Fruit fly (Drosophila melanogaster) whole organism, embryonic: ENCODE results near the gene CG31817.
A peak's percentile ranks its signal among the peaks of the same experiment; 100 is the strongest.

Source experiments
- ATbp ChIP-seq: fragments of 200-800 bp; sonication (Bioruptor generic); optimal IDR thresholded peaks from 2 replicates; lab custom pipeline; 2017; ENCODE audit warnings: missing biosample characterization, mild to moderate bottlenecking, missing genetic modification characterization, missing genetic modification reagents
- CG10147 ChIP-seq: fragments of 200-800 bp; sonication (Bioruptor generic); optimal IDR thresholded peaks from 2 replicates; lab custom pipeline; 2019; ENCODE audit warnings: missing biosample characterization, mild to moderate bottlenecking, missing genetic modification characterization, moderate library complexity
- CG12071 ChIP-seq: fragments of 200-800 bp; sonication (Bioruptor generic); optimal IDR thresholded peaks from 3 replicates; lab custom pipeline; 2018; ENCODE audit warnings: missing biosample characterization, mild to moderate bottlenecking, missing genetic modification characterization
- CG1233 ChIP-seq: fragments of 200-800 bp; sonication (Bioruptor generic); optimal IDR thresholded peaks from 4 replicates; lab custom pipeline; 2018; ENCODE audit warnings: missing biosample characterization, mild to moderate bottlenecking, missing genetic modification characterization
- CG12744 ChIP-seq: fragments of 200-800 bp; sonication (Bioruptor generic); optimal IDR thresholded peaks from 2 replicates; lab custom pipeline; 2016; ENCODE audit warnings: missing biosample characterization, missing genetic modification characterization
- CG13123 ChIP-seq: fragments of 200-800 bp; sonication (Bioruptor generic); optimal IDR thresholded peaks from 2 replicates; lab custom pipeline; 2016; ENCODE audit warnings: missing biosample characterization, missing genetic modification characterization
- CG13624 ChIP-seq: fragments of 200-800 bp; sonication (Bioruptor generic); optimal IDR thresholded peaks from 2 replicates; lab custom pipeline; 2016; ENCODE audit warnings: missing biosample characterization, missing genetic modification characterization
- CG15011 ChIP-seq: fragments of 200-800 bp; sonication (Bioruptor generic); optimal IDR thresholded peaks from 3 replicates; lab custom pipeline; 2018; ENCODE audit warnings: missing biosample characterization, mild to moderate bottlenecking, missing genetic modification characterization
- CG16813 ChIP-seq: fragments of 200-800 bp; sonication (Bioruptor generic); IDR thresholded peaks from 3 replicates; pipeline ENCODE4 v1.3.6; 2022; ENCODE audit warnings: missing biosample characterization, missing genetic modification characterization; ENCODE audit not compliant: partially characterized antibody
- CG18011 ChIP-seq: fragments of 200-800 bp; sonication (Bioruptor generic); optimal IDR thresholded peaks from 2 replicates; lab custom pipeline; 2017; ENCODE audit warnings: missing biosample characterization, missing genetic modification characterization, mild to moderate bottlenecking, moderate library complexity, missing genotype
- CG1832 ChIP-seq: fragments of 200-800 bp; sonication (Bioruptor generic); optimal IDR thresholded peaks from 2 replicates; lab custom pipeline; 2017; ENCODE audit warnings: missing biosample characterization, mild to moderate bottlenecking, missing genetic modification characterization, inconsistent platforms
- CG18599 ChIP-seq: fragments of 200-800 bp; sonication (Bioruptor generic); optimal IDR thresholded peaks from 3 replicates; lab custom pipeline; 2017; ENCODE audit warnings: missing biosample characterization, missing genetic modification characterization, mild to moderate bottlenecking, moderate library complexity, missing genetic modification reagents
- CG2875 ChIP-seq: fragments of 200-800 bp; sonication (Bioruptor generic); optimal IDR thresholded peaks from 2 replicates; lab custom pipeline; 2017; ENCODE audit warnings: missing biosample characterization, mild to moderate bottlenecking, missing genetic modification characterization, missing genetic modification reagents
- CG32767 ChIP-seq: fragments of 200-800 bp; sonication (Bioruptor generic); IDR thresholded peaks from 2 replicates; pipeline ENCODE4 v1.3.6; 2022; ENCODE audit warnings: missing biosample characterization, missing genetic modification characterization
- CG7963 ChIP-seq: fragments of 200-800 bp; sonication (Bioruptor generic); IDR thresholded peaks from 3 replicates; pipeline ENCODE4 v1.3.6; 2022; ENCODE audit warnings: missing biosample characterization, missing genetic modification characterization; ENCODE audit not compliant: partially characterized antibody
- CG8478 ChIP-seq: fragments of >200 bp; optimal IDR thresholded peaks from 2 replicates; lab custom pipeline; 2018
- CG9437 ChIP-seq: fragments of 200-800 bp; sonication (Bioruptor generic); optimal IDR thresholded peaks from 2 replicates; lab custom pipeline; 2018; ENCODE audit warnings: missing biosample characterization, mild to moderate bottlenecking, missing genetic modification characterization
- CG9609 ChIP-seq: fragments of 200-800 bp; sonication (Bioruptor generic); optimal IDR thresholded peaks from 3 replicates; lab custom pipeline; 2016; ENCODE audit warnings: missing biosample characterization, missing genetic modification characterization
- CG9876 ChIP-seq: fragments of 200-800 bp; sonication (Bioruptor generic); optimal IDR thresholded peaks from 2 replicates; lab custom pipeline; 2016; ENCODE audit warnings: missing biosample characterization, missing genetic modification characterization
- CTCF ChIP-seq: fragments of 200-800 bp; sonication (Bioruptor generic); optimal IDR thresholded peaks from 2 replicates; lab custom pipeline; 2017; ENCODE audit warnings: missing biosample characterization, mild to moderate bottlenecking, missing genetic modification characterization, moderate library complexity
- Doc3 ChIP-seq: fragments of 200-800 bp; sonication (Bioruptor generic); IDR thresholded peaks from 3 replicates; pipeline ENCODE4 v1.3.6; 2022; ENCODE audit warnings: missing biosample characterization, missing genetic modification characterization; ENCODE audit not compliant: partially characterized antibody
- ERR ChIP-seq: fragments of 200-800 bp; sonication (Bioruptor generic); optimal IDR thresholded peaks from 2 replicates; lab custom pipeline; 2016; ENCODE audit warnings: missing biosample characterization, missing genetic modification characterization
- H2.0 ChIP-seq: fragments of 200-800 bp; sonication (Bioruptor generic); IDR thresholded peaks from 2 replicates; pipeline ENCODE4 v1.3.6; 2022; ENCODE audit warnings: missing biosample characterization, missing genetic modification characterization
- Mrtf ChIP-seq: fragments of 200-800 bp; sonication (Bioruptor generic); IDR thresholded peaks from 3 replicates; pipeline ENCODE4 v1.3.6; 2022; ENCODE audit warnings: missing biosample characterization, missing genetic modification characterization
- Opbp ChIP-seq: fragments of 200-800 bp; sonication (Bioruptor generic); IDR thresholded peaks from 3 replicates; pipeline ENCODE4 v1.3.6; 2022; ENCODE audit warnings: missing biosample characterization, missing genetic modification characterization; ENCODE audit not compliant: partially characterized antibody
- Optix ChIP-seq: fragments of 200-800 bp; sonication (Bioruptor generic); IDR thresholded peaks from 3 replicates; pipeline ENCODE4 v1.3.6; 2022; ENCODE audit warnings: missing biosample characterization, missing genetic modification characterization
- PHDP ChIP-seq: fragments of 200-800 bp; sonication (Bioruptor generic); optimal IDR thresholded peaks from 3 replicates; lab custom pipeline; 2018; ENCODE audit warnings: missing biosample characterization, mild to moderate bottlenecking, missing genetic modification characterization, moderate library complexity
- Pdp1 ChIP-seq, 2 experiments: fragments of 200-800 bp; sonication (Bioruptor generic); optimal IDR thresholded peaks; 3 replicates each; lab custom pipeline; 2016; ENCODE audit warnings: missing biosample characterization in 2 of 2, missing genetic modification characterization in 2 of 2, mild to moderate bottlenecking in 1 of 2, moderate library complexity in 1 of 2
- corto ChIP-seq: fragments of 200-800 bp; sonication (Bioruptor generic); optimal IDR thresholded peaks from 2 replicates; lab custom pipeline; 2016; ENCODE audit warnings: missing biosample characterization, mild to moderate bottlenecking, missing genetic modification characterization, moderate library complexity
- crc ChIP-seq: fragments of 200-800 bp; sonication (Bioruptor generic); optimal IDR thresholded peaks from 2 replicates; lab custom pipeline; 2016; ENCODE audit warnings: missing biosample characterization, missing genetic modification characterization
- dpn ChIP-seq, 2 experiments: fragments of 200-800 bp; sonication (Bioruptor generic); optimal IDR thresholded peaks; 3 replicates each; lab custom pipeline; 2016; ENCODE audit warnings: missing biosample characterization in 2 of 2, missing genetic modification characterization in 2 of 2
- fd64A ChIP-seq: fragments of 200-800 bp; sonication (Bioruptor generic); optimal IDR thresholded peaks from 3 replicates; lab custom pipeline; 2018; ENCODE audit warnings: missing biosample characterization, mild to moderate bottlenecking, missing genetic modification characterization
- gsb-n ChIP-seq: fragments of 200-800 bp; sonication (Bioruptor generic); optimal IDR thresholded peaks from 3 replicates; lab custom pipeline; 2018; ENCODE audit warnings: missing biosample characterization, mild to moderate bottlenecking, missing genetic modification characterization
- hbn ChIP-seq: fragments of 200-800 bp; sonication (Bioruptor generic); IDR thresholded peaks from 2 replicates; pipeline ENCODE4 v1.3.6; 2022; ENCODE audit warnings: missing biosample characterization, missing genetic modification characterization; ENCODE audit not compliant: partially characterized antibody
- luna ChIP-seq: fragments of 200-800 bp; sonication (Bioruptor generic); optimal IDR thresholded peaks from 2 replicates; lab custom pipeline; 2016; ENCODE audit warnings: missing biosample characterization, missing genetic modification characterization
- nerfin-1 ChIP-seq: fragments of 200-800 bp; sonication (Bioruptor generic); optimal IDR thresholded peaks from 3 replicates; lab custom pipeline; 2019; ENCODE audit warnings: missing biosample characterization, mild to moderate bottlenecking, missing genetic modification characterization, moderate library complexity
- oc ChIP-seq: fragments of 200-800 bp; sonication (Bioruptor generic); optimal IDR thresholded peaks from 2 replicates; lab custom pipeline; 2018; ENCODE audit warnings: missing biosample characterization, mild to moderate bottlenecking, missing genetic modification characterization, moderate library complexity
- onecut ChIP-seq: fragments of 200-800 bp; sonication (Bioruptor generic); IDR thresholded peaks from 2 replicates; pipeline ENCODE4 v1.3.6; 2022; ENCODE audit warnings: missing biosample characterization, missing genetic modification characterization
- pb ChIP-seq: fragments of 200-800 bp; sonication (Bioruptor generic); optimal IDR thresholded peaks from 3 replicates; lab custom pipeline; 2016; ENCODE audit warnings: missing biosample characterization, missing genetic modification characterization
- peb ChIP-seq: fragments of 200-800 bp; sonication (Bioruptor generic); IDR thresholded peaks from 2 replicates; pipeline ENCODE4 v1.3.6; 2022; ENCODE audit warnings: missing biosample characterization, missing genetic modification characterization
- pita ChIP-seq: fragments of 200-800 bp; sonication (Bioruptor generic); optimal IDR thresholded peaks from 2 replicates; lab custom pipeline; 2017; ENCODE audit warnings: missing biosample characterization, mild to moderate bottlenecking, missing genetic modification characterization
- pzg ChIP-seq: fragments of 200-800 bp; sonication (Bioruptor generic); optimal IDR thresholded peaks from 3 replicates; lab custom pipeline; 2018; ENCODE audit warnings: missing biosample characterization, mild to moderate bottlenecking, missing genetic modification characterization, moderate library complexity
- schlank ChIP-seq: fragments of 200-800 bp; sonication (Bioruptor generic); optimal IDR thresholded peaks from 2 replicates; lab custom pipeline; 2018; ENCODE audit warnings: missing biosample characterization, mild to moderate bottlenecking, missing genetic modification characterization
- tgo ChIP-seq: fragments of 200-800 bp; sonication (Bioruptor generic); IDR thresholded peaks from 3 replicates; pipeline ENCODE4 v1.3.6; 2022; ENCODE audit warnings: missing biosample characterization, missing genetic modification characterization
- trem ChIP-seq: fragments of 200-800 bp; optimal IDR thresholded peaks from 3 replicates; lab custom pipeline; 2019; ENCODE audit warnings: missing biosample characterization, mild to moderate bottlenecking, missing genetic modification characterization, moderate library complexity
- wek ChIP-seq: fragments of 200-800 bp; sonication (Bioruptor generic); optimal IDR thresholded peaks from 3 replicates; lab custom pipeline; 2018; ENCODE audit warnings: missing biosample characterization, mild to moderate bottlenecking, missing genetic modification characterization, moderate library complexity
- zf30C ChIP-seq: fragments of 200-800 bp; sonication (Bioruptor generic); optimal IDR thresholded peaks from 3 replicates; lab custom pipeline; 2018; ENCODE audit warnings: missing biosample characterization, mild to moderate bottlenecking, missing genetic modification characterization
- zfh2 ChIP-seq: fragments of 200-800 bp; sonication (Bioruptor generic); optimal IDR thresholded peaks from 2 replicates; lab custom pipeline; 2016; ENCODE audit warnings: missing biosample characterization, missing genetic modification characterization

CG31817 gene

dm6 chr2L:16352585-16353580, 15.2 kb upstream of the CG31817 start, which contains the start of the genes Hyls1, chif and CG4455:
TSS of gene Hyls1 (minus strand) at chr2L:16352628.
TSS of gene chif (minus strand) at chr2L:16352628.
TSS of gene CG4455 (plus strand) at chr2L:16352934.
- TF ChIP-seq zfh2 (peak; percentile 39), PHDP (tag; lab: Kevin White, UChicago) (no peak), CTCF (peak; percentile 10), corto (GFP tag; lab: Kevin White, UChicago) (peak; percentile 73), peb (GFP tag; lab: Robert Waterston, UW) (no peak), CG12744 (GFP tag; lab: Kevin White, UChicago) (no peak), H2.0 (GFP tag; lab: Robert Waterston, UW) (no peak), CG12071 (GFP tag; lab: Kevin White, UChicago) (no peak), CG2875 (GFP tag; lab: Kevin White, UChicago) (no peak), CG9876 (GFP tag; lab: Kevin White, UChicago) (no peak), pzg (GFP tag; lab: Kevin White, UChicago) (peak; percentile 51), tgo (GFP tag; lab: Robert Waterston, UW) (0 out of 3 replicates have a peak, but pooled peaks have one; percentile 16), Pdp1 (GFP tag; optimal IDR thresholded peaks at IDR 0.05; lab: Kevin White, UChicago) (peak in 1 of 2 experiments; percentile 7), Doc3 (peak; percentile 87), ERR (no peak), CG18011 (GFP tag; lab: Kevin White, UChicago) (no peak), CG13624 (peak; percentile 33), CG9437 (GFP tag; lab: Kevin White, UChicago) (peak; percentile 14), crc (GFP tag; lab: Kevin White, UChicago) (no peak), ATbp (no peak), schlank (tag; lab: Kevin White, UChicago) (no peak), CG13123 (GFP tag; lab: Kevin White, UChicago) (no peak), pita (no peak), onecut (GFP tag; lab: Robert Waterston, UW) (no peak), CG32767 (no peak), fd64A (GFP tag; lab: Kevin White, UChicago) (no peak), luna (no peak), oc (tag; lab: Kevin White, UChicago) (peak; percentile 63), trem (tag; lab: Kevin White, UChicago) (peak; percentile 81), CG1832 (peak; percentile 16), CG10147 (GFP tag; lab: Kevin White, UChicago) (peak; percentile 41), wek (no peak), CG18599 (peak; percentile 34), CG16813 (peak; percentile 94), Opbp (peak; percentile 85), CG1233 (no peak), Mrtf (GFP tag; lab: Robert Waterston, UW) (no peak), hbn (peak; percentile 83), nerfin-1 (tag; lab: Kevin White, UChicago) (peak; percentile 2), Optix (GFP tag; lab: Robert Waterston, UW) (no peak), CG8478 (no peak), CG9609 (GFP tag; lab: Kevin White, UChicago) (no peak), pb (GFP tag; lab: Kevin White, UChicago) (no peak), CG7963 (GFP tag; lab: Robert Waterston, UW) (peak; percentile 71), CG15011 (peak; percentile 12), gsb-n (tag; lab: Kevin White, UChicago) (peak; percentile 48), zf30C (GFP tag; lab: Kevin White, UChicago) (no peak), dpn (GFP tag; optimal IDR thresholded peaks at IDR 0.05; lab: Kevin White, UChicago) (peak in 1 of 2 experiments; percentile 30)
